Fruit fly (Drosophila melanogaster) whole organism, embryonic: ENCODE data around the gene cmet.

Source experiments
- Antp ChIP-seq: fragments of 200-800 bp; sonication (Bioruptor generic); optimal IDR thresholded peaks from 3 replicates; lab custom pipeline; 2016; ENCODE audit warnings: missing biosample characterization, missing genetic modification characterization
- Atf6 ChIP-seq: fragments of 200-800 bp; sonication (Bioruptor generic); IDR thresholded peaks from 2 replicates; pipeline ENCODE4 v1.3.6; 2022; ENCODE audit warnings: missing biosample characterization, missing genetic modification characterization
- Awh ChIP-seq: fragments of 200-800 bp; sonication (Bioruptor generic); IDR thresholded peaks from 2 replicates; pipeline ENCODE4, ENCODE4 v1.3.6; 2022; ENCODE audit warnings: missing biosample characterization, missing genetic modification characterization
- CG10147 ChIP-seq: fragments of 200-800 bp; sonication (Bioruptor generic); optimal IDR thresholded peaks from 2 replicates; lab custom pipeline; 2019; ENCODE audit warnings: missing biosample characterization, mild to moderate bottlenecking, missing genetic modification characterization, moderate library complexity
- CG13123 ChIP-seq: fragments of 200-800 bp; sonication (Bioruptor generic); optimal IDR thresholded peaks from 2 replicates; lab custom pipeline; 2016; ENCODE audit warnings: missing biosample characterization, missing genetic modification characterization
- CG14710 ChIP-seq: fragments of 200-800 bp; sonication (Bioruptor generic); optimal IDR thresholded peaks from 3 replicates; lab custom pipeline; 2019; ENCODE audit warnings: missing biosample characterization, mild to moderate bottlenecking, missing genetic modification characterization, moderate library complexity
- CG15011 ChIP-seq: fragments of 200-800 bp; sonication (Bioruptor generic); optimal IDR thresholded peaks from 3 replicates; lab custom pipeline; 2018; ENCODE audit warnings: missing biosample characterization, mild to moderate bottlenecking, missing genetic modification characterization
- CG15601 ChIP-seq: fragments of 200-800 bp; sonication (Bioruptor generic); optimal IDR thresholded peaks from 3 replicates; lab custom pipeline; 2019; ENCODE audit warnings: missing biosample characterization, mild to moderate bottlenecking, missing genetic modification characterization, moderate library complexity
- CG1647 ChIP-seq: fragments of 200-800 bp; sonication (Bioruptor generic); optimal IDR thresholded peaks from 3 replicates; lab custom pipeline; 2016; ENCODE audit warnings: missing biosample characterization, missing genetic modification characterization
- CG17829 ChIP-seq: fragments of 200-800 bp; optimal IDR thresholded peaks from 2 replicates; lab custom pipeline; 2019; ENCODE audit warnings: missing biosample characterization, mild to moderate bottlenecking, missing genetic modification characterization, moderate library complexity
- CG18764 ChIP-seq: fragments of 200-800 bp; sonication (Bioruptor generic); optimal IDR thresholded peaks from 3 replicates; lab custom pipeline; 2016; ENCODE audit warnings: missing biosample characterization, missing genetic modification characterization
- CG30020 ChIP-seq: fragments of 200-800 bp; optimal IDR thresholded peaks from 2 replicates; lab custom pipeline; 2019; ENCODE audit warnings: missing biosample characterization, mild to moderate bottlenecking, missing genetic modification characterization, moderate library complexity
- CG30431 ChIP-seq: fragments of 200-800 bp; sonication (Bioruptor generic); optimal IDR thresholded peaks from 2 replicates; lab custom pipeline; 2017; ENCODE audit warnings: missing biosample characterization, missing genetic modification characterization
- CG31365 ChIP-seq: fragments of 200-800 bp; sonication (Bioruptor generic); optimal IDR thresholded peaks from 2 replicates; lab custom pipeline; 2018; ENCODE audit warnings: missing biosample characterization, mild to moderate bottlenecking, missing genetic modification characterization
- CG32532 ChIP-seq: fragments of 200-800 bp; sonication (Bioruptor generic); IDR thresholded peaks from 2 replicates; pipeline ENCODE4 v1.3.6; 2022; ENCODE audit warnings: missing biosample characterization, missing genetic modification characterization
- CG34224 ChIP-seq: fragments of 200-800 bp; sonication (Bioruptor generic); IDR thresholded peaks from 3 replicates; pipeline ENCODE4 v1.3.6; 2022; ENCODE audit warnings: missing biosample characterization, missing genetic modification characterization; ENCODE audit not compliant: partially characterized antibody
- CG4730 ChIP-seq: fragments of 200-800 bp; sonication (Bioruptor generic); IDR thresholded peaks from 2 replicates; pipeline ENCODE4 v1.3.6; 2022; ENCODE audit warnings: missing biosample characterization, missing genetic modification characterization
- CG8290 ChIP-seq, 3 experiments: fragments of 200-800 bp; sonication (Bioruptor generic); optimal IDR thresholded peaks; 2 replicates each; lab custom pipeline; 2016 to 2019; ENCODE audit warnings: missing biosample characterization in 3 of 3, missing genetic modification characterization in 3 of 3, mild to moderate bottlenecking in 2 of 3, moderate library complexity in 1 of 3
- CG8924 ChIP-seq: fragments of 200-800 bp; optimal IDR thresholded peaks from 3 replicates; lab custom pipeline; 2019; ENCODE audit warnings: missing biosample characterization, mild to moderate bottlenecking, missing genetic modification characterization, moderate library complexity
- Dad ChIP-seq: fragments of 200-800 bp; sonication (Bioruptor generic); optimal IDR thresholded peaks from 3 replicates; lab custom pipeline; 2016; ENCODE audit warnings: missing biosample characterization, missing genetic modification characterization
- Dek ChIP-seq: fragments of 200-800 bp; sonication (Bioruptor generic); optimal IDR thresholded peaks from 3 replicates; lab custom pipeline; 2019; ENCODE audit warnings: missing biosample characterization, mild to moderate bottlenecking, missing genetic modification characterization, moderate library complexity
- Eip74EF ChIP-seq, 2 experiments: fragments of 200-800 bp in 1 of 2; fragments of >200 bp in 1 of 2; sonication (Bioruptor generic) in 1 of 2; optimal IDR thresholded peaks; 2 replicates each; lab custom pipeline; 2017 to 2019; ENCODE audit warnings: missing biosample characterization in 2 of 2, missing genetic modification characterization in 2 of 2, mild to moderate bottlenecking in 1 of 2, moderate library complexity in 1 of 2
- HHEX ChIP-seq: fragments of 200-800 bp; sonication (Bioruptor generic); optimal IDR thresholded peaks from 3 replicates; lab custom pipeline; 2017; ENCODE audit warnings: missing biosample characterization, mild to moderate bottlenecking, missing genetic modification characterization, missing genetic modification reagents
- Lpt ChIP-seq: fragments of >200 bp; optimal IDR thresholded peaks from 2 replicates; lab custom pipeline; 2018; ENCODE audit warnings: missing biosample characterization, missing genetic modification characterization
- Oaz ChIP-seq: fragments of 200-800 bp; sonication (Bioruptor generic); IDR thresholded peaks from 2 replicates; pipeline ENCODE4 v1.3.6; 2022; ENCODE audit warnings: missing biosample characterization, missing genetic modification characterization
- Side ChIP-seq: fragments of 200-800 bp; sonication (Bioruptor generic); optimal IDR thresholded peaks from 2 replicates; lab custom pipeline; 2016; ENCODE audit warnings: missing biosample characterization, missing genetic modification characterization
- Trl ChIP-seq, 3 experiments: fragments of >200 bp in 2 of 3; fragments of 200-800 bp in 1 of 3; sonication (Bioruptor generic) in 1 of 3; optimal IDR thresholded peaks; 2 replicates in 1 of 3; 3 replicates in 2 of 3; lab custom pipeline; 2016 to 2017; ENCODE audit warnings: missing biosample characterization in 1 of 3, missing genetic modification characterization in 1 of 3
- Xbp1 ChIP-seq: fragments of 200-800 bp; sonication (Bioruptor generic); optimal IDR thresholded peaks from 3 replicates; lab custom pipeline; 2016; ENCODE audit warnings: missing biosample characterization, mild to moderate bottlenecking, missing genetic modification characterization
- abd-A ChIP-seq: fragments of 200-800 bp; sonication (Bioruptor generic); optimal IDR thresholded peaks from 3 replicates; lab custom pipeline; 2019; ENCODE audit warnings: missing biosample characterization, mild to moderate bottlenecking, missing genetic modification characterization, moderate library complexity
- amos ChIP-seq: fragments of 200-800 bp; sonication (Bioruptor generic); IDR thresholded peaks from 2 replicates; pipeline ENCODE4 v1.3.6; 2022; ENCODE audit warnings: missing biosample characterization, missing genetic modification characterization; ENCODE audit not compliant: partially characterized antibody
- ara ChIP-seq: fragments of 200-800 bp; sonication (Bioruptor generic); IDR thresholded peaks from 2 replicates; pipeline ENCODE4 v1.3.6; 2022; ENCODE audit warnings: missing biosample characterization, missing genetic modification characterization
- bigmax ChIP-seq: fragments of 200-800 bp; sonication (Bioruptor generic); optimal IDR thresholded peaks from 2 replicates; lab custom pipeline; 2018; ENCODE audit warnings: missing biosample characterization, mild to moderate bottlenecking, missing genetic modification characterization
- ci ChIP-seq: fragments of 200-800 bp; sonication (Bioruptor generic); IDR thresholded peaks from 3 replicates; pipeline ENCODE4 v1.3.6; 2022; ENCODE audit warnings: missing biosample characterization, missing genetic modification characterization
- croc ChIP-seq: fragments of 200-800 bp; sonication (Bioruptor generic); conservative IDR thresholded peaks from 3 replicates; pipeline ENCODE4 v1.3.6; 2022; ENCODE audit warnings: missing biosample characterization, missing genetic modification characterization
- da ChIP-seq: fragments of 200-800 bp; sonication (Bioruptor generic); optimal IDR thresholded peaks from 2 replicates; lab custom pipeline; 2016; ENCODE audit warnings: missing biosample characterization, missing genetic modification characterization
- fd96Cb ChIP-seq: fragments of 200-800 bp; sonication (Bioruptor generic); optimal IDR thresholded peaks from 2 replicates; lab custom pipeline; 2018; ENCODE audit warnings: missing biosample characterization, mild to moderate bottlenecking, missing genetic modification characterization, moderate library complexity
- fru ChIP-seq: fragments of >200 bp; optimal IDR thresholded peaks from 2 replicates; lab custom pipeline; 2017
- gem ChIP-seq: fragments of 200-800 bp; sonication (Bioruptor generic); optimal IDR thresholded peaks from 2 replicates; lab custom pipeline; 2019; ENCODE audit warnings: missing biosample characterization, mild to moderate bottlenecking, missing genetic modification characterization, moderate library complexity
- gsb-n ChIP-seq: fragments of 200-800 bp; sonication (Bioruptor generic); optimal IDR thresholded peaks from 3 replicates; lab custom pipeline; 2018; ENCODE audit warnings: missing biosample characterization, mild to moderate bottlenecking, missing genetic modification characterization
- hbn ChIP-seq: fragments of 200-800 bp; sonication (Bioruptor generic); IDR thresholded peaks from 2 replicates; pipeline ENCODE4 v1.3.6; 2022; ENCODE audit warnings: missing biosample characterization, missing genetic modification characterization; ENCODE audit not compliant: partially characterized antibody
- jing ChIP-seq: fragments of 200-800 bp; sonication (Bioruptor generic); optimal IDR thresholded peaks from 2 replicates; lab custom pipeline; 2018; ENCODE audit warnings: missing biosample characterization, mild to moderate bottlenecking, missing genetic modification characterization
- lbe ChIP-seq: fragments of 200-800 bp; sonication (Bioruptor generic); optimal IDR thresholded peaks from 2 replicates; lab custom pipeline; 2016; ENCODE audit warnings: missing biosample characterization, mild to moderate bottlenecking, missing genetic modification characterization
- luna ChIP-seq: fragments of 200-800 bp; sonication (Bioruptor generic); optimal IDR thresholded peaks from 2 replicates; lab custom pipeline; 2016; ENCODE audit warnings: missing biosample characterization, missing genetic modification characterization
- pfk ChIP-seq: fragments of 200-800 bp; sonication (Bioruptor generic); optimal IDR thresholded peaks from 2 replicates; lab custom pipeline; 2018; ENCODE audit warnings: missing biosample characterization, mild to moderate bottlenecking, missing genetic modification characterization, moderate library complexity
- sd ChIP-seq: fragments of 200-800 bp; sonication (Bioruptor generic); optimal IDR thresholded peaks from 3 replicates; lab custom pipeline; 2018; ENCODE audit warnings: missing biosample characterization, mild to moderate bottlenecking, missing genetic modification characterization, moderate library complexity
- unc-4 ChIP-seq: fragments of 200-800 bp; sonication (Bioruptor generic); IDR thresholded peaks from 2 replicates; pipeline ENCODE4 v1.3.6; 2022; ENCODE audit warnings: missing biosample characterization, missing genetic modification characterization; ENCODE audit not compliant: partially characterized antibody
- vvl ChIP-seq: fragments of 200-800 bp; sonication (Bioruptor generic); IDR thresholded peaks from 2 replicates; pipeline ENCODE4 v1.3.6; 2022; ENCODE audit warnings: missing biosample characterization, missing genetic modification characterization
- yki ChIP-seq: fragments of >200 bp; optimal IDR thresholded peaks from 3 replicates; lab custom pipeline; 2018

The cmet gene

dm6 chr2L:11277927-11278351 lies 9.1 kb upstream of the cmet start, which contains the start of gene CG33695 (continued):
- TF ChIP-seq gsb-n (tag; lab: Kevin White, UChicago) (peak; percentile 4), CG34224 (peak; percentile 86), CG15011 (GFP tag; lab: Kevin White, UChicago) (no peak), yki (no peak), HHEX (GFP tag; lab: Kevin White, UChicago) (no peak), CG30020 (peak; percentile 5), CG17829 (tag; lab: Kevin White, UChicago) (peak; percentile 33), CG30431 (GFP tag; lab: Kevin White, UChicago) (no peak), Lpt (GFP tag; lab: Kevin White, UChicago) (no peak), Atf6 (GFP tag; lab: Robert Waterston, UW) (peak; percentile 62), bigmax (GFP tag; lab: Kevin White, UChicago) (no peak), fd96Cb (tag; lab: Kevin White, UChicago) (peak; percentile 21)

DNA sequence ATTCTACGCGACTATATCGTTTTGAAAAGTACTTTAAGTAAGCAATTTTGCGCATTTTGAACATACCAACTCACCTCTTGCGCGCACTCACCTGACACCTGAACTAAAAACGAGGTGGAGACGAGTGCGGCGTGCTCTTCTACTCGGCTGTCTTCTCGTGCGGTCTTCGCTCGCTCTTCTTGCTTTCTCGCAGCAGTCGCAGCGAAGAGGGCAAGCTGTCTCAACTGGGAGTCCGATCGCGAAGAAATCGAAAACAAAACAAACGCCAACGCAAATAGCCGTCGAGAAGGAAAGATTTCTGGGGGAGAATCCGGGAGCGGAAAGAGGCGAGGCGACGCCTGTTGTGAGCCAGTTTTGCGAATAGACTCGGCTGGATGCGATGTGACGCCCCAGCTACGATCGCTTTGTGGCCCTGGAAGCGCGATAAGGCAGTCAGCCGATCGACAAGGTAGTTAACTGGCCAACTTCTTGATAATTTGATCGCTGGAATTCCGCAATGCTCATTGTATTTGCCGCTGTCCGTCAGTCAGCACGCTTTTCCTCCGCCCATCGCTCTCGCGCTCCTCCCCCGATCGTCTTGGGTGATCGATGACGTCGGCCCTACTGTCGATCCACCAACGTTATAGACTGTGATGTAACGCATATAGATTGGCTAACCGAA lies 3.0 kb upstream of the cmet start:
- TF ChIP-seq CG10147 (GFP tag; lab: Kevin White, UChicago) (no peak), da (GFP tag; lab: Kevin White, UChicago) (no peak), abd-A (tag; lab: Kevin White, UChicago) (no peak), CG32532 (GFP tag; lab: Robert Waterston, UW) (peak; percentile 57; the same call in 1 of the 2 replicates), CG13123 (no peak), Oaz (GFP tag; lab: Robert Waterston, UW) (no peak), jing (GFP tag; lab: Kevin White, UChicago) (no peak), croc (no peak), amos (peak; percentile 24; the same call in 1 of the 2 replicates), CG8290 (GFP tag; optimal IDR thresholded peaks at IDR 0.05; lab: Kevin White, UChicago) (no peak), CG8290 (tag; optimal IDR thresholded peaks at IDR 0.05; lab: Kevin White, UChicago) (peak in 1 of 2 experiments; percentile 49), lbe (GFP tag; lab: Kevin White, UChicago) (no peak), CG1647 (GFP tag; lab: Kevin White, UChicago) (no peak), gem (tag; lab: Kevin White, UChicago) (no peak), fru (lab: Kevin White, UChicago) (no peak), CG14710 (tag; lab: Kevin White, UChicago) (no peak), CG31365 (tag; lab: Kevin White, UChicago) (no peak), Dek (tag; lab: Kevin White, UChicago) (no peak), ara (GFP tag; lab: Robert Waterston, UW) (no peak), Antp (GFP tag; lab: Kevin White, UChicago) (no peak), pfk (GFP tag; lab: Kevin White, UChicago) (no peak), hbn (GFP tag; lab: Robert Waterston, UW) (no peak), Side (no peak), unc-4 (0 out of 2 replicates have a peak, but pooled peaks have one; percentile 36), Awh (GFP tag; lab: Robert Waterston, UW) (peak; percentile 53; the same call in 1 of the 2 replicates), luna (no peak), sd (tag; lab: Kevin White, UChicago) (peak; percentile 100), vvl (GFP tag; lab: Robert Waterston, UW) (peak; percentile 61; the same call in 1 of the 2 replicates), CG15601 (tag; lab: Kevin White, UChicago) (no peak), Eip74EF (GFP tag; optimal IDR thresholded peaks at IDR 0.05; lab: Kevin White, UChicago) (peak in 1 of 2 experiments; percentile 52), Dad (no peak), CG8924 (tag; lab: Kevin White, UChicago) (no peak), Trl (optimal IDR thresholded peaks at IDR 0.05; lab: Kevin White, UChicago) (peak; percentile 67 to 84), Trl (GFP tag; optimal IDR thresholded peaks at IDR 0.05; lab: Kevin White, UChicago) (peak; percentile 7), CG4730 (GFP tag; lab: Robert Waterston, UW) (no peak), Xbp1 (GFP tag; lab: Kevin White, UChicago) (no peak), CG18764 (GFP tag; lab: Kevin White, UChicago) (no peak), ci (GFP tag; lab: Robert Waterston, UW) (peak; percentile 46; the same call in 1 of the 3 replicates)
